Worm (Caenorhabditis elegans) whole organism, midembryonic: Measurements from ENCODE around the gene gpa-9.

Experiments
- T22C8.4 ChIP-seq: fragments of 200-800 bp; sonication (Bioruptor generic); IDR thresholded peaks from 2 replicates; pipeline ENCODE4 v1.3.6; 2022; ENCODE audit warnings: missing genetic modification characterization, missing compliant biosample characterization
- cog-1 ChIP-seq: sonication (generic microtip); optimal IDR thresholded peaks from 2 replicates; lab custom pipeline; 2016; ENCODE audit warnings: missing genetic modification characterization, missing compliant biosample characterization
- flt-1 ChIP-seq: fragments of 200-800 bp; sonication (Bioruptor generic); IDR thresholded peaks from 2 replicates; pipeline ENCODE4 v1.3.6; 2022; ENCODE audit warnings: missing genetic modification characterization, missing compliant biosample characterization
- klf-2 ChIP-seq: fragments of 200-800 bp; sonication (Bioruptor generic); conservative IDR thresholded peaks from 2 replicates; pipeline ENCODE4 v1.3.6; 2022; ENCODE audit warnings: missing genetic modification reagents, missing genetic modification characterization, missing compliant biosample characterization
- med-1 ChIP-seq: sonication (generic microtip); optimal IDR thresholded peaks from 2 replicates; lab custom pipeline; 2017; ENCODE audit warnings: missing genetic modification characterization, mild to moderate bottlenecking, missing compliant biosample characterization, antibody characterized with exemption, missing genetic modification reagents; ENCODE audit not compliant: insufficient read depth
- ref-1 ChIP-seq: fragments of 200-800 bp; sonication (Bioruptor generic); conservative IDR thresholded peaks from 2 replicates; pipeline ENCODE4 v1.3.6; 2022; ENCODE audit warnings: missing genetic modification reagents, missing genetic modification characterization, missing compliant biosample characterization
- tab-1 ChIP-seq: fragments of 200-800 bp; sonication (Bioruptor generic); IDR thresholded peaks from 2 replicates; pipeline ENCODE4 v1.3.6; 2022; ENCODE audit warnings: missing genetic modification characterization, missing compliant biosample characterization
- ztf-23 ChIP-seq: fragments of 200-800 bp; sonication (Bioruptor generic); IDR thresholded peaks from 2 replicates; pipeline ENCODE4 v1.3.6; 2022; ENCODE audit warnings: missing genetic modification reagents, missing genetic modification characterization, missing compliant biosample characterization
- ztf-29 ChIP-seq: fragments of 200-800 bp; sonication (Bioruptor generic); IDR thresholded peaks from 2 replicates; pipeline ENCODE4 v1.3.6; 2022; ENCODE audit warnings: missing genetic modification reagents, missing genetic modification characterization, missing compliant biosample characterization

gpa-9 gene

DNA sequence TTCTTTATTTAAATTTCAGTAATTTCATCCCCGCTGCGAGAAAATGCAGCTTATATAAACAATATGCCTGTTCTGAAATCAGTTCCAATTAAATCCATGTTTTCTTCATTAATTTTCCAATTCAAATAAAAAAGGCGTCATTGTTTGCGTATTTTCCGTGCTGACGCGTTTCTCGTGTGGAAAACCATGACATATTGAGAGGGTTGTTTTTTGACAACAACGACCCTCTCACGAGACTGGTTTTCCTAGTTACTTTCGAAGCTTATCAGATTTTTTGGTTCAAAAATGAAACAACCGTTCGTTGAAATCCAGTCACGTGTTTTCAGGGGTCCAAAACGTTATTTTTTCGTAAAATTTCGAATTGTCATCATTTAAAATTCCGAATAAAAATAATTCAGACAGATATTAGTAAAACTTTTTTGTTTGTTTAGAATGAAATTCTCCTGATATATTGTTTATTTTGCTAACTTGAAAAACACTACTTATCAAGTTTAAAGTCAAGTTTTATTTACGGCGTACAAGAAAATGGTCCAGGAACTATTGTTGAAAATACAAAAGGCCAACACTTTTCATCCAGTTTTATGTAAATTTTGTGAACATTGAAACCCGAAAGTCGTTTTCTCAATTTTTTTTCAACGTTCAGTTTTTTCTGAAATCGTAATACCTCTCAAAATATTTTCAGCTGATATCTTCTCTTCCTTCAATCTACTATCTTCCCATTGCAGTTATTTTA is 49.4 kb downstream of the gpa-9 start, which contains the start of gene C14C10.5:
Gene C14C10.5, plus strand, starts transcription at position 683 of the 733 bp plus-strand sequence.
- no peak for TF ChIP-seq T22C8.4 (GFP tag; lab: Robert Waterston, UW)
- no peak for TF ChIP-seq ztf-29 (GFP tag; lab: Robert Waterston, UW)
- no peak for TF ChIP-seq cog-1 (tag; lab: Kevin White, UChicago)
- no peak for TF ChIP-seq ref-1 (GFP tag; lab: Robert Waterston, UW)
- TF ChIP-seq tab-1 (GFP tag; lab: Robert Waterston, UW) = no peak
- no peak for TF ChIP-seq flt-1 (GFP tag; lab: Robert Waterston, UW)
- no peak for TF ChIP-seq med-1 (GFP tag; lab: Kevin White, UChicago)
- no peak for TF ChIP-seq klf-2 (GFP tag; lab: Robert Waterston, UW)
- TF ChIP-seq ztf-23 = no peak

DNA sequence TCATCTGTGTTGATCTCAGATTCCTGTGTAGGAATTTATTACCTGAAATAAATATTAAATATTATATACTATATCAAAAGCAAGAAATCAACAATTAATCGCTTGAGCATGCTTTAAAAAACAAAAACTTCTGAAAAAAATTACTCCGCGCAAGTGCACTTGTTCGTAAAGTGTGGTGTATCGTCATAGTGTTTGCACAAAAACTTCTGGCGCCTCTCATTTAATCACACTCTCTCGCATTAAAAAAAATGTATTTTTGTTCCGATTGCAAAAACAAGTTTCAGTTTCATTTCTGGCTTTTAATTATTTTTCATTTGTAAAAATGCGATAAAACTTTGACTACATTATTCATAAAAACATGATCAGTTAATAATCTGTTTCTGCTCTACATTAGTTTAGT is 50.0 kb downstream of the gpa-9 start, which contains the start of the genes C14C10.10 and ril-2:
Gene C14C10.10, minus strand, starts transcription at position 19 of the 400 bp plus-strand sequence.
Gene ril-2, minus strand, starts transcription at position 48 of the 400 bp plus-strand sequence.
- TF ChIP-seq ref-1 (GFP tag; lab: Robert Waterston, UW) = no peak

DNA sequence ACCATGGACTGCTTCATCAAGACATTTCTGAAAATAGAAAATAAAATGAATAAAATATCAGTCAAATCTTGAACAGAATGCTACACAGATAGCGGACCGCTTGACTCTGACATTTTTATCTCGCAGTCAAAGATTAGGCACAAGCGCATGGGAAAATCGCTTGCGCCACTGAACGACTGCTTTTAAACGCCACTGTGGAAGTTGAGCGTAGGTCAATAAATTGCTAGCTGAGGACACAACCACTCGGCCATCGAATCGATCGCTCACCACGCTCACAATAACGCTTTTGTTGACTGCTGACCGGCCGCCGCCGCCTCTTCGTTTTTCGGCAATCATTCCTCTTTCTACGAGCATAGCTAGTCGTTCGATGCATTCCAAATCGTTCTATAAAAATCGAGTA is 52.3 kb downstream of the gpa-9 start:
- peak; percentile 48; the same call in 1 of the 2 replicates for TF ChIP-seq ref-1 (GFP tag; lab: Robert Waterston, UW)
- TF ChIP-seq flt-1 (GFP tag; lab: Robert Waterston, UW) = peak; percentile 87
- TF ChIP-seq T22C8.4 (GFP tag; lab: Robert Waterston, UW) = peak; percentile 69; the same call in 1 of the 2 replicates
- peak; percentile 58 for TF ChIP-seq cog-1 (tag; lab: Kevin White, UChicago)
- TF ChIP-seq ztf-29 (GFP tag; lab: Robert Waterston, UW) = peak; percentile 82
- peak; percentile 80; the same call in 1 of the 2 replicates for TF ChIP-seq tab-1 (GFP tag; lab: Robert Waterston, UW)
- 0 out of 2 replicates have a peak, but pooled peaks have one; percentile 49 for TF ChIP-seq klf-2 (GFP tag; lab: Robert Waterston, UW)
- peak; percentile 78 for TF ChIP-seq ztf-23
- TF ChIP-seq med-1 (GFP tag; lab: Kevin White, UChicago) = peak; percentile 15

DNA sequence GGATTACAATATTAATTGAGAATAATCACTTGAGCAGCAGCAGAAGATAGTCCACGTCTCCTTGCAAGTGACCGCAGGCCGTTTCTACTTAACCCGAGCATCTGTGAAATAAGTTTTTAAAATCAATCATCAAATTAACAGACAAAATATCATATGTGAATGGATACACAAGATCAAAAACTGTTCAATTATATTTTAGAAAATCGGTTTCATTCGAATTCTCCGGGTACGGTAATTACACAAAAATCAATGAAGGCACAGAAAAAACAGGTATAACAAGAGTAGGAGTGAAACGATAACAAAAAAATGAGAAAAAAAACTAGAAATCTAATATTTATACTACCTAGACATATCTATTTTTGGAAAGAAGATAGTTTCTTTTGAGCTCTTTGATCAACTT is 52.9 kb downstream of the gpa-9 start, which contains the start of gene mma-1:
Gene mma-1, minus strand, starts transcription at position 101 of the 400 bp plus-strand sequence.
- TF ChIP-seq flt-1 (GFP tag; lab: Robert Waterston, UW) (no peak), cog-1 (tag; lab: Kevin White, UChicago) (no peak), klf-2 (GFP tag; lab: Robert Waterston, UW) (no peak), ref-1 (GFP tag; lab: Robert Waterston, UW) (no peak), tab-1 (GFP tag; lab: Robert Waterston, UW) (no peak), T22C8.4 (GFP tag; lab: Robert Waterston, UW) (no peak), med-1 (GFP tag; lab: Kevin White, UChicago) (no peak), ztf-29 (GFP tag; lab: Robert Waterston, UW) (no peak), ztf-23 (no peak)
